Fruit fly (Drosophila melanogaster): ENCODE results near the gene sdt.

The sdt gene

dm6 chrX:8157294-8157693 is 21.1 kb upstream of the sdt start, which contains the start of the genes Traf6 and GIIIspla2:
Gene Traf6, minus strand, starts transcription at chrX:8157386.
Gene GIIIspla2, plus strand, starts transcription at chrX:8157628.
- peak; percentile 72 for TF ChIP-seq CG17801 (GFP tag; optimal IDR thresholded peaks at IDR 0.05; ENCODE audit: partially characterized antibody)

dm6 chrX:8158942-8159472 is 19.3 kb upstream of the sdt start:
- no peak for TF ChIP-seq CG17801 (GFP tag; optimal IDR thresholded peaks at IDR 0.05; ENCODE audit: partially characterized antibody)

dm6 chrX:8159754-8160153 is 18.6 kb upstream of the sdt start, which contains the start of gene CG15337:
Gene CG15337, plus strand, starts transcription at chrX:8160054.
- TF ChIP-seq CG17801 (GFP tag; optimal IDR thresholded peaks at IDR 0.05; ENCODE audit: partially characterized antibody), result no peak

- TF ChIP-seq CG17801 (GFP tag; optimal IDR thresholded peaks at IDR 0.05; ENCODE audit: partially characterized antibody), result no peak
These were observed 15.7 kb upstream of the sdt start, which contains the start of gene CG10761 for dm6 chrX:8162692-8163091. Gene CG10761, minus strand, starts transcription at chrX:8162792.

dm6 chrX:8163452-8163851 is 14.9 kb upstream of the sdt start:
- no peak for TF ChIP-seq CG17801 (GFP tag; optimal IDR thresholded peaks at IDR 0.05; ENCODE audit: partially characterized antibody)

- no peak for TF ChIP-seq CG17801 (GFP tag; optimal IDR thresholded peaks at IDR 0.05; ENCODE audit: partially characterized antibody)
These were observed 12.7 kb upstream of the sdt start, which contains the start of gene Or7a for dm6 chrX:8165608-8166007. Gene Or7a, minus strand, starts transcription at chrX:8165708.

dm6 chrX:8170166-8170565 is 8.2 kb upstream of the sdt start, which contains the start of gene CG2278:
Gene CG2278, minus strand, starts transcription at chrX:8170266.
- no peak for TF ChIP-seq CG17801 (GFP tag; optimal IDR thresholded peaks at IDR 0.05; ENCODE audit: partially characterized antibody)

- peak; percentile 18 for TF ChIP-seq CG17801 (GFP tag; optimal IDR thresholded peaks at IDR 0.05; ENCODE audit: partially characterized antibody)
These were observed 1.9 kb upstream of the sdt start for dm6 chrX:8176291-8177029.

- no peak for TF ChIP-seq CG17801 (GFP tag; optimal IDR thresholded peaks at IDR 0.05; ENCODE audit: partially characterized antibody)
These were observed 1.4 kb upstream of the sdt start, which contains the start of gene slpr for dm6 chrX:8177030-8177349. Gene slpr, minus strand, starts transcription at chrX:8177185.

dm6 chrX:8177742-8178141 is 607 bp upstream of the sdt start:
- TF ChIP-seq CG17801 (GFP tag; optimal IDR thresholded peaks at IDR 0.05; ENCODE audit: partially characterized antibody), result no peak

- no peak for TF ChIP-seq CG17801 (GFP tag; optimal IDR thresholded peaks at IDR 0.05; ENCODE audit: partially characterized antibody)
These were observed 640 bp downstream of the sdt start for dm6 chrX:8178989-8179388.

- no peak for TF ChIP-seq CG17801 (GFP tag; optimal IDR thresholded peaks at IDR 0.05; ENCODE audit: partially characterized antibody)
These were observed 1.5 kb downstream of the sdt start for dm6 chrX:8179858-8180257.

- no peak for TF ChIP-seq CG17801 (GFP tag; optimal IDR thresholded peaks at IDR 0.05; ENCODE audit: partially characterized antibody)
These were observed 13.8 kb downstream of the sdt start for dm6 chrX:8192191-8192590.

- TF ChIP-seq CG17801 (GFP tag; optimal IDR thresholded peaks at IDR 0.05; ENCODE audit: partially characterized antibody), result peak; percentile 83
These were observed 14.7 kb downstream of the sdt start for dm6 chrX:8193017-8193556.

dm6 chrX:8194559-8194958 is 16.2 kb downstream of the sdt start:
- no peak for TF ChIP-seq CG17801 (GFP tag; optimal IDR thresholded peaks at IDR 0.05; ENCODE audit: partially characterized antibody)

Measured in ovary, adult (tissue).